Fruit fly (Drosophila melanogaster): ENCODE results near the gene CG11617.
A peak's percentile ranks its signal among the peaks of the same experiment; 100 is the strongest.

The CG11617 gene

DNA sequence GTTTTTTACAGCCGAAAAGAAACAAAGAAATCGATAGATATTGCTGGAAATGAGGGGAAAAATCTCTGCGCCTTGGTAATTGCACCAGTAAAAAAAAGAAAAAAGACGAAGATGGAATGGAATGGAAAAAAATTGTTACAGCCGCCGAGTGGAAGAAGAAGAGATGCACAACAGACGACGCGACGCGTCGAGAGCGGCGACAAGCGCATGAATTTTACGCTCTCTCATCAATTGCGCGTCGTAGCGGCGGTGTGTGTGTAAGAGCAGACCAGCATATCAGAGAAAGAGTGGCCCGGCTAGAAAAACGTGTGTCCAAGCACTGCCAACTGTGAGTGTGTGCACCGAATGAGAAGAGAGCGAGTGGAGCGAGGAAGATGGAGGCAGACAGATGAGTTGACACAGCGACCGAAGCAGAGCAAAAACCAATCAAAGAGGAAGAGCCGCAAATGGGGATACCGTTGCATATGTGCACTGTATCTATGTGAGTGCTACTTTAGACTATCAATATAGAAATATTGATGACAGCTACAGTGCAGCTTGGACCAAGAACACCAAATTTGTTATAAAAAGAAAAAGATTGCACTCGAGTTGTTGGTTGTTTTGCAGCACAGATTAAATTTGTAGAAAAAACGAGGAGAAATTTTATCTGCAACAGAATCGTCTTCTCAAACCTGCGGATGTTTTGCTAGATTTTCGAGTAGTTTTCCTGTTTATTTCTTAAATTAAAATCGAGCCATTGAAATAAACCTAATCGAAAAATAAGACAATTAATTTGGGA lies 42.1 kb upstream of the CG11617 start (continued):
- peak; percentile 10 for TF ChIP-seq CG34406 (GFP tag; optimal IDR thresholded peaks at IDR 0.05)
- no peak for TF ChIP-seq Hr38 (GFP tag; optimal IDR thresholded peaks at IDR 0.05)
- peak; percentile 65 for TF ChIP-seq fkh (GFP tag; optimal IDR thresholded peaks at IDR 0.05)
- peak; percentile 64 for TF ChIP-seq Gug (GFP tag; IDR thresholded peaks at IDR 0.05)
- TF ChIP-seq CG6854 (GFP tag; optimal IDR thresholded peaks at IDR 0.05), result peak; percentile 56
- peak; percentile 34 for TF ChIP-seq CG7368 (GFP tag; optimal IDR thresholded peaks at IDR 0.05)
- TF ChIP-seq CG9139 (GFP tag; optimal IDR thresholded peaks at IDR 0.05), result peak; percentile 26
- peak; percentile 44 for TF ChIP-seq CG11762 (GFP tag; optimal IDR thresholded peaks at IDR 0.05; ENCODE audit: insufficient read depth)
- TF ChIP-seq pdm3 (GFP tag; optimal IDR thresholded peaks at IDR 0.05), result peak; percentile 75
- peak; percentile 70 for TF ChIP-seq CG15336 (GFP tag; IDR thresholded peaks at IDR 0.05)
- TF ChIP-seq CG6163 (GFP tag; IDR thresholded peaks at IDR 0.05), result peak; percentile 38
- peak; percentile 42 for TF ChIP-seq Sox14 (GFP tag; optimal IDR thresholded peaks at IDR 0.05)
- peak; percentile 26 for TF ChIP-seq CG3032 (tag; optimal IDR thresholded peaks at IDR 0.05)
- peak; percentile 4 for TF ChIP-seq lz (GFP tag; optimal IDR thresholded peaks at IDR 0.05)

DNA sequence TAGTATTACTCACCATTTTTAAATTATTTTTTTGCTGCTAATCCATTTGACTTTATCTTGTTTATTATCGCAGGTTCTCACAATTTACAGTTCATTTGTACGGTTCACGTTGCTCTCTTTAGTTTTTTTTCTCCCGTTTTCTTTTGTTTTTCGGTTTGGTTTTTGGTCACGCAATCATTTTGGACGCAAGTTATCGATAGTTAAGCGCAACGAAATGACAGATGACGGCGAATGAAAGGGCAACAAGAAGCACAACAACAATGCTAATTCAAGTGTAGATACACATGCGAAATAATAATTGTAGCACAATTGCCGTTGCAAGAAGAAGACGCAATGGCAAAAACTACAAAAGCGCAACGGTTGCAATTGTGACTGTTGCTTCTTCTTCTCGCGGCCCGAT lies 41.5 kb upstream of the CG11617 start:
- TF ChIP-seq fkh (GFP tag; optimal IDR thresholded peaks at IDR 0.05) (no peak), Eip78C (GFP tag) (peak; percentile 12)

DNA sequence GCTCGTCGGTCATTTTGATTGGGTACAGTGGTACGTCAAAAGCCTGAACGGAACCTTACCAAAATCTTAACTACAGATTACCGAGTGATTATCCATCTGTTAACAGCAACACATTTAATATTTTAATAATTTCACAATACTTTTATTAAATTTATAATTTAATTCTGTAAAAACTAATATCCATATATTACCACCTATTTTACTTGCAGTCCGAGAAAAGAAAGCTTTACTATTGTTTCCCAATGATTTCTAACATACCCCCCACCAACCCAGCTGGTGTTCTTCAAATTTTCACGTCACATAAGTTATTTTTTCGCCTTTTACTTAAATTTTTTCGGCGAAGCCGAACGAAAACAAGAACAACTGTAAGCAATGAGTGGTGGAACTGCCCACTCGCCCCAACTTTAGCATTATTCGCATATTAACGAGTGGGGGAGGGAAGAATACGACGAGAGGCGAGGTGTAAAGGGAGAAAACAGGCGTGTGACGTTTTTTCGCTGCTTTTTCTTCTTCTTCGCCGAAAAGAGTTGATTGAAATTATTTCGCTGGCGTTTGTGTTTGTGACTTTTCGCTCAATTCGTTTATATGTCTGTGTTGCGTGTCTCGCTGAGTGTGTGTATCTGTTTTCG lies 40.9 kb upstream of the CG11617 start:
- TF ChIP-seq pdm3 (GFP tag; optimal IDR thresholded peaks at IDR 0.05), result peak; percentile 51
- peak; percentile 42 for TF ChIP-seq CG6808 (GFP tag; optimal IDR thresholded peaks at IDR 0.05)
- TF ChIP-seq CG6792 (GFP tag; optimal IDR thresholded peaks at IDR 0.05), result peak; percentile 73
- peak; percentile 25 for TF ChIP-seq CG16779 (tag; optimal IDR thresholded peaks at IDR 0.05)
- TF ChIP-seq eg (GFP tag; IDR thresholded peaks at IDR 0.05), result peak; percentile 72
- TF ChIP-seq CG11762 (GFP tag; optimal IDR thresholded peaks at IDR 0.05; ENCODE audit: insufficient read depth), result peak; percentile 58
- TF ChIP-seq Hr38 (GFP tag; optimal IDR thresholded peaks at IDR 0.05), result no peak
- peak; percentile 57 for TF ChIP-seq Eip93F (GFP tag; optimal IDR thresholded peaks at IDR 0.05)
- TF ChIP-seq Smox (GFP tag; optimal IDR thresholded peaks at IDR 0.05), result peak; percentile 74
- TF ChIP-seq dsx (GFP tag; optimal IDR thresholded peaks at IDR 0.05; ENCODE audit: poor library complexity, severe bottlenecking), result no peak
- TF ChIP-seq CG32006 (GFP tag; optimal IDR thresholded peaks at IDR 0.05), result peak; percentile 85
- TF ChIP-seq fd85E (GFP tag; optimal IDR thresholded peaks at IDR 0.05), result peak; percentile 38
- peak; percentile 63 for TF ChIP-seq dac (GFP tag; optimal IDR thresholded peaks at IDR 0.05)
- TF ChIP-seq CG9139 (GFP tag; optimal IDR thresholded peaks at IDR 0.05), result no peak
- TF ChIP-seq CG1621 (tag; optimal IDR thresholded peaks at IDR 0.05), result no peak
- TF ChIP-seq Sox14 (GFP tag; optimal IDR thresholded peaks at IDR 0.05), result peak; percentile 53
- TF ChIP-seq Ets21C (GFP tag; optimal IDR thresholded peaks at IDR 0.05), result no peak
- peak; percentile 82 for TF ChIP-seq achi (GFP tag; optimal IDR thresholded peaks at IDR 0.05)
- peak; percentile 61 for TF ChIP-seq net (GFP tag; optimal IDR thresholded peaks at IDR 0.05)
- peak; percentile 71 for TF ChIP-seq svp (GFP tag)
- TF ChIP-seq vri (GFP tag; optimal IDR thresholded peaks at IDR 0.05), result peak; percentile 28
- TF ChIP-seq Met (GFP tag; optimal IDR thresholded peaks at IDR 0.05), result peak; percentile 77
- TF ChIP-seq lz (GFP tag; optimal IDR thresholded peaks at IDR 0.05), result peak; percentile 55
- peak; percentile 55 for TF ChIP-seq CG8319 (GFP tag; optimal IDR thresholded peaks at IDR 0.05)
- peak; percentile 54 for TF ChIP-seq cyc (GFP tag; optimal IDR thresholded peaks at IDR 0.05)
- TF ChIP-seq spab (GFP tag; optimal IDR thresholded peaks at IDR 0.05), result peak; percentile 61
- peak; percentile 46 for TF ChIP-seq Sox15 (GFP tag; optimal IDR thresholded peaks at IDR 0.05)
- peak; percentile 67 for TF ChIP-seq Ets96B (tag; optimal IDR thresholded peaks at IDR 0.05)
- no peak for TF ChIP-seq Eip75B (GFP tag; optimal IDR thresholded peaks at IDR 0.05)
- peak; percentile 75 for TF ChIP-seq acj6 (GFP tag; optimal IDR thresholded peaks at IDR 0.05)
- TF ChIP-seq CG11902 (GFP tag; optimal IDR thresholded peaks at IDR 0.05), result peak; percentile 52
- TF ChIP-seq CG10631 (GFP tag; optimal IDR thresholded peaks at IDR 0.05), result peak; percentile 76
- peak; percentile 67 for TF ChIP-seq Sox102F (GFP tag; optimal IDR thresholded peaks at IDR 0.05)
- TF ChIP-seq Eip78C (GFP tag), result peak; percentile 88
- peak; percentile 58 for TF ChIP-seq Hr39 (GFP tag; optimal IDR thresholded peaks at IDR 0.05)
- peak in 1 of 2 experiments; percentile 79 for TF ChIP-seq salr (GFP tag; optimal IDR thresholded peaks at IDR 0.05)
- TF ChIP-seq CG7368 (GFP tag; optimal IDR thresholded peaks at IDR 0.05), result peak; percentile 40
- peak; percentile 50 for TF ChIP-seq CG11294 (GFP tag; IDR thresholded peaks at IDR 0.05)

Data from whole organism, prepupa.